Fruit fly (Drosophila melanogaster): Measurements from ENCODE around the gene CG7655.

CG7655 gene

DNA sequence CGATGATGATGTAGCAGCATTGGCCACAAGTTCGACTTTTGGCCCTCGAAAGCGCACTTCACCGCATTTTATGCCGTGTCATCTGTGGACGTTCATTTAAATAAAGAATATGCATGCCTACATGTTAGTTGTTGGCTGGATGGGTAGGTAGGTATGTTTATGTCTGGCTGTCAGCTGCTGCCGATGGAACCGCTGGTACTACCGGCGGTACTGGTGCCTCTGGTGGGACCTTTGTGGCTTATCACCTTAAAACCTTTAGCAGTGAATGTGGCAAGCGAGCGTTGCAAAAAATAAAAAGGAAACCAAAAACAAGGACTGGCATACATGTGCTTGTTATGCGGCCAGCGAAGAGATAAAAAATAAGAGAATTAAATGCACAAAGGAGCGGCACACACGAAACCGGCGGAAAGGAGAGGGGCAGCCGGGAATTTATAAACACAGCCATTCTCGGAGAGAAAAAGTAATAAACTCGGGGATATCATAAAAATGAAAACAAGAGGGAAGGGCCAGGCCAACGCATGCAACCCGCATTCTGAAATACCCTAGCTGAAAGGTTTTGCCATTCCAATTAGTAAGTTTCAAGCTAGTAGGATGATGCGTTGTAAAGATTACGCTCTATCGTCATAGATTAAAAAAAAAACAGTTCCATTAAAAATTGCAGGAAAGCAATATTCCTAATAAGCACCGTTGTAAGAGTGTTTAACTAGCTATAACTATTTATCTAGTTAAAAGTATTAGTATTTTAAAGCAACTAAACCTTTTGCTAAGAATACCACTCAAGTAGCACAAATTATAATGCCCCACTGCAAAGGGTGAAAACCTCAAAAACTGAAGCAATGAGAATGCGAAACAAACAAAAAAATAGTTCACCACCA is 19.7 kb downstream of the CG7655 start:
- TF ChIP-seq CG34367 (tag; optimal IDR thresholded peaks at IDR 0.05): peak; percentile 87
- peak; percentile 62 for TF ChIP-seq Snoo (tag; optimal IDR thresholded peaks at IDR 0.05)
- TF ChIP-seq CG15710 (tag; optimal IDR thresholded peaks at IDR 0.05): peak; percentile 89
- TF ChIP-seq Ets98B (GFP tag; IDR thresholded peaks at IDR 0.05): no peak; the same call in 1 of the 2 replicates
- TF ChIP-seq CG9948 (tag; optimal IDR thresholded peaks at IDR 0.05): peak; percentile 87
- TF ChIP-seq EcR (GFP tag; optimal IDR thresholded peaks at IDR 0.05): peak; percentile 26
- peak; percentile 43 for TF ChIP-seq Pif1B (GFP tag; optimal IDR thresholded peaks at IDR 0.05)
- peak; percentile 47; the same call in 1 of the 3 replicates for TF ChIP-seq CG4496 (GFP tag; IDR thresholded peaks at IDR 0.05)
- no peak for TF ChIP-seq CG32121 (GFP tag; IDR thresholded peaks at IDR 0.05)
- peak; percentile 88 for TF ChIP-seq CG8159 (tag; optimal IDR thresholded peaks at IDR 0.05)
- peak; percentile 35; the same call in 1 of the 2 replicates for TF ChIP-seq rn (GFP tag; IDR thresholded peaks at IDR 0.05)
- peak; percentile 77 for TF ChIP-seq CG17806 (tag; optimal IDR thresholded peaks at IDR 0.05)
- TF ChIP-seq CG14655 (GFP tag; optimal IDR thresholded peaks at IDR 0.05): peak; percentile 72
- TF ChIP-seq gl (tag; optimal IDR thresholded peaks at IDR 0.05): no peak
- peak; percentile 53 for TF ChIP-seq D1 (tag; optimal IDR thresholded peaks at IDR 0.05)
- no peak for TF ChIP-seq CG10348 (GFP tag; IDR thresholded peaks at IDR 0.05)
- peak; percentile 46; the same call in 1 of the 3 replicates for TF ChIP-seq fd96Ca (GFP tag; IDR thresholded peaks at IDR 0.05)
- no peak for TF ChIP-seq CG12605 (GFP tag; IDR thresholded peaks at IDR 0.05)
- TF ChIP-seq Pif1A (GFP tag; optimal IDR thresholded peaks at IDR 0.05): peak; percentile 71
- peak; percentile 48 for TF ChIP-seq CG8301 (tag; optimal IDR thresholded peaks at IDR 0.05)
- TF ChIP-seq CG13204 (GFP tag; optimal IDR thresholded peaks at IDR 0.05): peak; percentile 47

- TF ChIP-seq CG32121 (GFP tag; IDR thresholded peaks at IDR 0.05): peak; percentile 93
- peak; percentile 82 for TF ChIP-seq rn (GFP tag; IDR thresholded peaks at IDR 0.05)
- no peak for TF ChIP-seq EcR (GFP tag; optimal IDR thresholded peaks at IDR 0.05)
- peak; percentile 97 for TF ChIP-seq CG17806 (tag; optimal IDR thresholded peaks at IDR 0.05)
- peak; percentile 86 for TF ChIP-seq Ets98B (GFP tag; IDR thresholded peaks at IDR 0.05)
- TF ChIP-seq gl (tag; optimal IDR thresholded peaks at IDR 0.05): peak; percentile 91
- TF ChIP-seq CG15710 (tag; optimal IDR thresholded peaks at IDR 0.05): peak; percentile 95
- peak; percentile 98 for TF ChIP-seq CG8159 (tag; optimal IDR thresholded peaks at IDR 0.05)
- no peak for TF ChIP-seq CG13204 (GFP tag; optimal IDR thresholded peaks at IDR 0.05)
- peak; percentile 88 for TF ChIP-seq CG4496 (GFP tag; IDR thresholded peaks at IDR 0.05)
- peak; percentile 95 for TF ChIP-seq Pif1A (GFP tag; optimal IDR thresholded peaks at IDR 0.05)
- TF ChIP-seq CG34367 (tag; optimal IDR thresholded peaks at IDR 0.05): peak; percentile 90
- peak; percentile 94 for TF ChIP-seq D1 (tag; optimal IDR thresholded peaks at IDR 0.05)
- peak; percentile 98 for TF ChIP-seq CG8301 (tag; optimal IDR thresholded peaks at IDR 0.05)
- peak; percentile 98 for TF ChIP-seq CG14655 (GFP tag; optimal IDR thresholded peaks at IDR 0.05)
- peak; percentile 83 for TF ChIP-seq CG12605 (GFP tag; IDR thresholded peaks at IDR 0.05)
- TF ChIP-seq fd96Ca (GFP tag; IDR thresholded peaks at IDR 0.05): peak; percentile 51; the same call in 2 of the 3 replicates
- TF ChIP-seq CG9948 (tag; optimal IDR thresholded peaks at IDR 0.05): peak; percentile 97
- TF ChIP-seq Snoo (tag; optimal IDR thresholded peaks at IDR 0.05): peak; percentile 89
- TF ChIP-seq CG10348 (GFP tag; IDR thresholded peaks at IDR 0.05): peak; percentile 78
- peak; percentile 95 for TF ChIP-seq Pif1B (GFP tag; optimal IDR thresholded peaks at IDR 0.05)
These were observed 20.7 kb downstream of the CG7655 start for dm6 chr3R:17703024-17703690.

DNA sequence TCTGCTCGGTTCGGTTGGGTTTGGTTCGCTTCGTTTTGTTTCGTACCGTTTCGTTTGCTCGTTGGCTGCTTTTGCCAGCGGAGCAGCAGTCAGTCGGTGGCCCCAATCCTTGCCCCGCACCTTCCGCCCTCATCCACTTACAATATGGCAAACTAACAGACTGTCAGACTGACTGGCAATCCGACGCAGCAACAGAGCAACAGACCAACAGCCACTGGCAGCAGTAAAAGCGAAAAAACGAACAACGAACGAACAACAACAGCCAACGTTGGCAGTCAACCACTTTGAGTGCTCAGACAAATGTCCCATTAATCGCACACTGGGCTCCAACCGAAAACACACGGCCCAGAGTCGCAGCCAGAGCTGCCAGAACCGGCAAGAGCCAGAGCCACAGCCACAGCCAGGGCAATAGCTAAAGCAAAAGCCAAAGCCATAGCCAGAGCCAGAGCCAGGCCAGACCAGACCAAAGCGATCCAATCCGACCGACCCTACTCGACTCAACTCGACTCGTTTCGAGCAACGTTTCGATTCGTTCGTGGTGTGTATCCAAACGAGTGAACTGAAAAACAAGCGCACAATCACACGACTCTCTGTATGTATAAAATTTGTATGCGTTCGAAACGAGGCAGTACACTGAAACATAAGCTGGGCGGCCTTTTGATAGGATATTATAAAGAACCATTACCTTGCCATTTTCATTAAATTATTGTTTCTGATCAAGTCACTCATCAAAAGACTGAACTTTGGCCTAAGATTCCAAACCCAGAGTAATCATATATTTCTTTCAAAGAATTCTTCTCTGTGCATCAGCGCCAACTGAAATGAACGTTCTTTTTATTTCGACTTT is 21.4 kb downstream of the CG7655 start:
- peak; percentile 100 for TF ChIP-seq rn (GFP tag; IDR thresholded peaks at IDR 0.05)
- peak; percentile 100 for TF ChIP-seq Pif1B (GFP tag; optimal IDR thresholded peaks at IDR 0.05)
- peak; percentile 100 for TF ChIP-seq CG8159 (tag; optimal IDR thresholded peaks at IDR 0.05)
- TF ChIP-seq gl (tag; optimal IDR thresholded peaks at IDR 0.05): peak; percentile 99
- peak; percentile 100 for TF ChIP-seq CG15710 (tag; optimal IDR thresholded peaks at IDR 0.05)
- peak; percentile 100 for TF ChIP-seq CG14655 (GFP tag; optimal IDR thresholded peaks at IDR 0.05)
- peak; percentile 99 for TF ChIP-seq CG12605 (GFP tag; IDR thresholded peaks at IDR 0.05)
- peak; percentile 100 for TF ChIP-seq Pif1A (GFP tag; optimal IDR thresholded peaks at IDR 0.05)
- TF ChIP-seq EcR (GFP tag; optimal IDR thresholded peaks at IDR 0.05): peak; percentile 85
- peak; percentile 100 for TF ChIP-seq fd96Ca (GFP tag; IDR thresholded peaks at IDR 0.05)
- TF ChIP-seq D1 (tag; optimal IDR thresholded peaks at IDR 0.05): peak; percentile 99
- peak; percentile 100 for TF ChIP-seq CG34367 (tag; optimal IDR thresholded peaks at IDR 0.05)
- peak; percentile 100 for TF ChIP-seq CG4496 (GFP tag; IDR thresholded peaks at IDR 0.05)
- TF ChIP-seq CG8301 (tag; optimal IDR thresholded peaks at IDR 0.05): peak; percentile 100
- peak; percentile 98 for TF ChIP-seq CG10348 (GFP tag; IDR thresholded peaks at IDR 0.05)
- peak; percentile 99 for TF ChIP-seq CG13204 (GFP tag; optimal IDR thresholded peaks at IDR 0.05)
- peak; percentile 100 for TF ChIP-seq CG17806 (tag; optimal IDR thresholded peaks at IDR 0.05)
- peak; percentile 100 for TF ChIP-seq Ets98B (GFP tag; IDR thresholded peaks at IDR 0.05)
- peak; percentile 100 for TF ChIP-seq CG9948 (tag; optimal IDR thresholded peaks at IDR 0.05)
- TF ChIP-seq CG32121 (GFP tag; IDR thresholded peaks at IDR 0.05): peak; percentile 100
- TF ChIP-seq Snoo (tag; optimal IDR thresholded peaks at IDR 0.05): peak; percentile 100

DNA sequence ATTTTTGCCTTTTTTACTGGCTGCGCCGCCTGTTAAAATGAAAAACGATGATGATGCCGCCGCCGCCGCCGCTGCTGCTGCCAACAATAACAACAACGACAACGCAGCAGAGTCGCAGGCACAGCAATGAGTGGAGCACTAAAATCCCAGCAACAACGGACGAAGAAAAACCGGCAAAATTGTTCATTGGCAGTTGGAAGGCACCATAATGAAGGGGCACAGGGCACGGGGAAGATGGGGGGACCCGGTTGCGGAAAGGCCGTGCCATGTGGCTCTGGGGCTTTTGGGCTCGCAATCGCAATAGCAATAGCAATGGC is 22.0 kb downstream of the CG7655 start:
- TF ChIP-seq CG9948 (tag; optimal IDR thresholded peaks at IDR 0.05) (no peak), CG13204 (GFP tag; optimal IDR thresholded peaks at IDR 0.05) (peak; percentile 98), D1 (tag; optimal IDR thresholded peaks at IDR 0.05) (no peak), gl (tag; optimal IDR thresholded peaks at IDR 0.05) (no peak), CG4496 (GFP tag; IDR thresholded peaks at IDR 0.05) (no peak), EcR (GFP tag; optimal IDR thresholded peaks at IDR 0.05) (peak; percentile 66), CG17806 (tag; optimal IDR thresholded peaks at IDR 0.05) (no peak), Snoo (tag; optimal IDR thresholded peaks at IDR 0.05) (no peak), CG8301 (tag; optimal IDR thresholded peaks at IDR 0.05) (no peak)
